Fruit fly (Drosophila melanogaster): ENCODE data around the gene CG9588.
A peak's percentile ranks its signal among the peaks of the same experiment; 100 is the strongest.

Gene CG9588

DNA sequence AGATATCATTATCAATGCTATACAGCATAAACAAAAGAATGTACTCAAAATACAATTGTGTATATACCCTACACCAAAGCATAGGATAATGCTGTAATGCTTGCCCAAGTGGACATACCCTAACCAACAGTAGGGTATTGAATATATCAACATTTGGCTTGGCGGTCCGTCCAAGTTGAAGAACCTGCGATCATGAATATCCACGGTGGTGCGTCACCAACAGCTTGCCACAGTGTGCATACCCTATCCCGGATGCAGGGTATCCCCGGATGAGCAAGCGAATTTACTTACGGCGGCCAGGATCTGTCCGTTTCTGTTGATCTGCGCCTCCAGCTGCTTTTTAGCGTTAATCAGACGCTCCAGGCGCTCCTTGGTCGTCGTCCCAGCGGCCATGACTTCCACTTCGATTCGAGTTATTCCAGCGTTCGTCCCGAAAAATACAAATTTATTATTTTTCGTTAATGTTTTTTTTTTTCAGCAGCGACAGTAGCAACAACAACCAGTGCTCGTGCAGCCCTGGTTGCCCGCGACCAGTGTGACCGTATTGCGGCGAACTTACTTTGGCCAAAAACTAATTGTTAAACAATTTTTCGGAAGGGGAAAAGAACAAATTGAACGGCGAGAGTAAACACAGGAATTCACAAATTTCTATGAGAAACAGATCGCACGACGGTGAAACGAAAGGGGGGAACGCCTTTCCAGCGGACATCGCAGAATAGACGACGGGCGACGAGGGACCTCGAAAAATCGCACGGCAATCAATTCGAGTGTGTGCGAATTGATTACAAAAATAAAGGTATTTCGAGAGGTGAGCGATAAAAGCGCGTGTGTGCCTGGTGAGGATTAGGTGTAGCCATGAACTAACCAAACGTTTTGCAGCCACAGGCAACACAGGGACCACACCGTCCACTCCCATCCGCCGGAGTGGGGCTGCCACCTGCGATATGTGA, at the start of gene CG9588, which contains the start of gene Lkb1 (continued):
- TF ChIP-seq Stat92E (GFP tag; optimal IDR thresholded peaks at IDR 0.05) (no peak), CG12071 (GFP tag; optimal IDR thresholded peaks at IDR 0.05) (no peak), az2 (GFP tag; optimal IDR thresholded peaks at IDR 0.05) (peak; percentile 36), YL-1 (GFP tag; optimal IDR thresholded peaks at IDR 0.05) (peak; percentile 88), Mrtf (GFP tag; IDR thresholded peaks at IDR 0.05) (peak; percentile 69), CG10565 (GFP tag; optimal IDR thresholded peaks at IDR 0.05) (no peak), CkIIα-i1 (GFP tag; IDR thresholded peaks at IDR 0.05) (peak; percentile 48; the same call in 1 of the 2 replicates), Taf1 (GFP tag; IDR thresholded peaks at IDR 0.05) (peak; percentile 62; the same call in 1 of the 2 replicates), kni (GFP tag; optimal IDR thresholded peaks at IDR 0.05) (no peak), MBD-R2 (GFP tag; IDR thresholded peaks at IDR 0.05) (peak; percentile 79), ind (GFP tag; optimal IDR thresholded peaks at IDR 0.05) (peak; percentile 70), NFAT (GFP tag; IDR thresholded peaks at IDR 0.05) (peak; percentile 43), Ada2b (GFP tag; IDR thresholded peaks at IDR 0.05) (peak; percentile 67), disco-r (GFP tag; optimal IDR thresholded peaks at IDR 0.05) (peak; percentile 8), CG4730 (GFP tag; IDR thresholded peaks at IDR 0.05) (peak; percentile 60), ttk (GFP tag; IDR thresholded peaks at IDR 0.05) (peak; percentile 83), Nf-YA (GFP tag; IDR thresholded peaks at IDR 0.05) (peak; percentile 69; the same call in 1 of the 2 replicates), CG13287 (GFP tag; IDR thresholded peaks at IDR 0.05; ENCODE audit: partially characterized antibody) (peak; percentile 45; the same call in 1 of the 2 replicates), CG15601 (tag; optimal IDR thresholded peaks at IDR 0.05) (no peak), chn (GFP tag; optimal IDR thresholded peaks at IDR 0.05) (peak; percentile 49), Mad (GFP tag; optimal IDR thresholded peaks at IDR 0.05) (peak; percentile 2), ssp (GFP tag; IDR thresholded peaks at IDR 0.05) (peak; percentile 67), CG17568 (GFP tag; optimal IDR thresholded peaks at IDR 0.05) (no peak), zen (tag; optimal IDR thresholded peaks at IDR 0.05) (peak; percentile 5), CTCF (GFP tag; optimal IDR thresholded peaks at IDR 0.05) (peak; percentile 71), Jarid2 (GFP tag; optimal IDR thresholded peaks at IDR 0.05) (no peak), vnd (GFP tag; IDR thresholded peaks at IDR 0.05; ENCODE audit: partially characterized antibody) (no peak), B-H2 (GFP tag; optimal IDR thresholded peaks at IDR 0.05) (no peak), B-H1 (GFP tag; IDR thresholded peaks at IDR 0.05) (peak; percentile 66), CG17802 (tag; optimal IDR thresholded peaks at IDR 0.05) (no peak), CG2199 (GFP tag; IDR thresholded peaks at IDR 0.05) (no peak), Dref (GFP tag; IDR thresholded peaks at IDR 0.05) (no peak), exex (tag; optimal IDR thresholded peaks at IDR 0.05) (no peak), Adf1 (GFP tag; IDR thresholded peaks at IDR 0.05) (no peak), dpn (GFP tag; optimal IDR thresholded peaks at IDR 0.05) (peak; percentile 41 to 60), CG42726 (GFP tag; IDR thresholded peaks at IDR 0.05; ENCODE audit: partially characterized antibody) (no peak), sc (optimal IDR thresholded peaks at IDR 0.05) (no peak), sc (GFP tag; optimal IDR thresholded peaks at IDR 0.05) (no peak), ranshi (GFP tag; IDR thresholded peaks at IDR 0.05) (peak; percentile 62), GATAe (GFP tag; conservative IDR thresholded peaks at IDR 0.05) (0 out of 2 replicates have a peak, but pooled peaks have one; percentile 16), Hey (tag; optimal IDR thresholded peaks at IDR 0.05) (no peak), toy (GFP tag; IDR thresholded peaks at IDR 0.05) (peak; percentile 52; the same call in 1 of the 2 replicates), CG5245 (GFP tag; optimal IDR thresholded peaks at IDR 0.05) (no peak), CG2202 (tag; optimal IDR thresholded peaks at IDR 0.05) (no peak), Sin3A (optimal IDR thresholded peaks at IDR 0.05) (peak; percentile 33), amos (GFP tag; IDR thresholded peaks at IDR 0.05; ENCODE audit: partially characterized antibody) (peak; percentile 23; the same call in 1 of the 2 replicates), trh (GFP tag; optimal IDR thresholded peaks at IDR 0.05) (peak; percentile 56), CG16779 (GFP tag; IDR thresholded peaks at IDR 0.05) (peak; percentile 70; the same call in 1 of the 2 replicates), CG34422 (GFP tag; IDR thresholded peaks at IDR 0.05) (peak; percentile 81), CG6175 (GFP tag; IDR thresholded peaks at IDR 0.05) (peak; percentile 57; the same call in 1 of the 3 replicates)
